Worm (Caenorhabditis elegans) whole organism, L3 larva: ENCODE data around the gene cht-2.

Experiments
- ama-1 ChIP-seq: fragments of 150-350 bp; optimal IDR thresholded peaks from 2 replicates; lab custom pipeline; 2018
- ceh-82 ChIP-seq: fragments of 150-350 bp; optimal IDR thresholded peaks from 2 replicates; lab custom pipeline; 2014; ENCODE audit warnings: missing biosample characterization, missing genetic modification characterization
- ceh-9 ChIP-seq: sonication (generic microtip); optimal IDR thresholded peaks from 2 replicates; lab custom pipeline; 2018; ENCODE audit warnings: missing biosample characterization, missing genetic modification characterization
- elt-3 ChIP-seq, 3 experiments: fragments of 150-350 bp in 1 of 3; sonication (generic microtip) in 2 of 3; optimal IDR thresholded peaks; 2 replicates in 2 of 3; 4 replicates in 1 of 3; lab custom pipeline; 2014 to 2017; ENCODE audit warnings: missing biosample characterization in 3 of 3, missing genetic modification characterization in 3 of 3
- mdl-1 ChIP-seq: fragments of 150-350 bp; optimal IDR thresholded peaks from 2 replicates; lab custom pipeline; 2014; ENCODE audit warnings: missing biosample characterization, missing genetic modification characterization
- nfya-1 ChIP-seq: sonication (generic microtip); optimal IDR thresholded peaks from 2 replicates; lab custom pipeline; 2017; ENCODE audit warnings: missing genetic modification characterization, mild to moderate bottlenecking, missing compliant biosample characterization, antibody characterized with exemption, moderate library complexity; ENCODE audit not compliant: insufficient read depth
- nhr-11 ChIP-seq: fragments of 150-350 bp; optimal IDR thresholded peaks from 2 replicates; lab custom pipeline; 2014; ENCODE audit warnings: missing biosample characterization, missing genetic modification characterization
- nhr-28 ChIP-seq: fragments of 150-350 bp; optimal IDR thresholded peaks from 2 replicates; lab custom pipeline; 2014; ENCODE audit warnings: missing biosample characterization, missing genetic modification characterization
- nhr-76 ChIP-seq: fragments of 150-350 bp; sonication (generic microtip); optimal IDR thresholded peaks from 5 replicates; lab custom pipeline; 2014; ENCODE audit warnings: missing biosample characterization, missing genetic modification characterization
- nhr-77 ChIP-seq: fragments of 150-350 bp; optimal IDR thresholded peaks from 2 replicates; lab custom pipeline; 2014; ENCODE audit warnings: missing biosample characterization, missing genetic modification characterization
- pqm-1 ChIP-seq: fragments of 150-350 bp; optimal IDR thresholded peaks from 2 replicates; lab custom pipeline; 2017; ENCODE audit warnings: missing biosample characterization, missing genetic modification characterization, inconsistent platforms
- ztf-11 ChIP-seq: fragments of 150-350 bp; optimal IDR thresholded peaks from 2 replicates; lab custom pipeline; 2014; ENCODE audit warnings: missing biosample characterization, missing genetic modification characterization

DNA sequence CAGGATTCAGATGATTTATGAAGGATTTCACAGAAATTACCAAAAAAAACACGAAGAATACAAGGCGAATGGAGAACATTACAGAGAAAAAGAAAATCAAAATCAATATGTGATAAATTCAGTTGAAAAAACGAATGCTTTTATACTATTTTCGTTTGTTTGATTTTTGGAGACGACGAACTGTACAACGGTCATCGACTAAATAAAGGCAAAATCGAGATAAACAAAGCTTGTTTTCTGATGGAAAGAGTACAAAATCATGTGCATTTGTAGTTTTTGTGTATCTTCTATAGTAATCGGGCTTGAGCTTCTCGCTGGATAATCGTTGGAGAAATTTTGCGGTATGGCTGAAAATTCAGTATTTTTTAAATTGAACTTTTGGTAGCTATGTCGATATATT lies 49.6 kb upstream of the cht-2 start, which contains the start of gene M05D6.8:
- TF ChIP-seq nhr-28 (tag; lab: Kevin White, UChicago): no peak
- no peak for TF ChIP-seq pqm-1 (tag; lab: Kevin White, UChicago)
- TF ChIP-seq ceh-82: no peak
- no peak for TF ChIP-seq mdl-1
- TF ChIP-seq ama-1 (lab: Kevin White, UChicago): no peak
- TF ChIP-seq elt-3 (tag; optimal IDR thresholded peaks at IDR 0.05; lab: Kevin White, UChicago): no peak
- no peak for TF ChIP-seq ztf-11 (tag; lab: Kevin White, UChicago)
- TF ChIP-seq nhr-77 (tag; lab: Kevin White, UChicago): no peak
- TF ChIP-seq nfya-1 (tag; lab: Kevin White, UChicago): no peak
- no peak for TF ChIP-seq nhr-76
- TF ChIP-seq ceh-9: no peak
- no peak for TF ChIP-seq nhr-11
